Fruit fly (Drosophila melanogaster) whole organism, prepupa: ENCODE measurements around the gene laf.

ENCODE experiments used
- CG32006 ChIP-seq: fragments of 200-800 bp; sonication (Bioruptor generic); optimal IDR thresholded peaks from 3 replicates; lab custom pipeline; 2017; ENCODE audit warnings: missing biosample characterization, mild to moderate bottlenecking, missing genetic modification characterization
- CG6808 ChIP-seq: fragments of 200-800 bp; sonication (Bioruptor generic); optimal IDR thresholded peaks from 3 replicates; lab custom pipeline; 2017; ENCODE audit warnings: missing biosample characterization, missing genetic modification characterization, mild to moderate bottlenecking, moderate library complexity, missing genetic modification reagents
- Lpt ChIP-seq: fragments of 200-800 bp; sonication (Bioruptor generic); optimal IDR thresholded peaks from 3 replicates; lab custom pipeline; 2016; ENCODE audit warnings: missing biosample characterization, missing genetic modification characterization
- Sox102F ChIP-seq: fragments of 200-800 bp; sonication (Bioruptor generic); optimal IDR thresholded peaks from 2 replicates; lab custom pipeline; 2016; ENCODE audit warnings: missing biosample characterization, mild to moderate bottlenecking, missing genetic modification characterization

DNA sequence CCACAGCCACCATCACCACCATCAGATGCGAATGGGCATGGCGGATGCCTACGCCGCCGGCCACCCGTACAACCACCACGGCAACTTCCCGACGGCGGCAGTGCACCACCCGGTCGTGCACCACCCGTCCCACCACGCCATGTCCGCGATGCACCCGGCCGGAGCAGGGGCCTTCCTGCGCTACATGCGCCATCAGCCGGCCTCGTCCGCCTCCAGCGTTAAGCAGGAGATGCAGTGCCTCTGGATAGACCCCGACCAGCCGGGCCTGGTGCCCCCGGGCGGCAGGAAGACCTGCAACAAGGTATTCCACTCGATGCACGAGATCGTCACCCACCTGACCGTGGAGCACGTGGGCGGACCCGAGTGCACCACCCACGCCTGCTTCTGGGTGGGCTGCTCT is 24.8 kb downstream of the laf start:
- TF ChIP-seq CG32006 (GFP tag; lab: Kevin White, UChicago): no peak
- TF ChIP-seq Lpt: no peak
- TF ChIP-seq CG6808 (GFP tag; lab: Kevin White, UChicago): no peak
- no peak for TF ChIP-seq Sox102F (GFP tag; lab: Kevin White, UChicago)
